Fruit fly (Drosophila melanogaster) whole organism, embryonic: ENCODE results near the gene et.
A peak's percentile ranks its signal among the peaks of the same experiment; 100 is the strongest.

Source experiments
- Asciz ChIP-seq: fragments of 200-800 bp; sonication (Bioruptor generic); optimal IDR thresholded peaks from 2 replicates; lab custom pipeline; 2017; ENCODE audit warnings: missing biosample characterization, mild to moderate bottlenecking, missing genetic modification characterization, missing genetic modification reagents
- B-H2 ChIP-seq: fragments of 200-800 bp; sonication (Bioruptor generic); optimal IDR thresholded peaks from 2 replicates; lab custom pipeline; 2018; ENCODE audit warnings: missing biosample characterization, mild to moderate bottlenecking, missing genetic modification characterization
- Bgb ChIP-seq: fragments of 200-800 bp; sonication (Bioruptor generic); IDR thresholded peaks from 2 replicates; pipeline ENCODE4 v1.3.6; 2022; ENCODE audit warnings: missing biosample characterization, missing genetic modification characterization; ENCODE audit not compliant: partially characterized antibody
- CG10431 ChIP-seq: fragments of 200-800 bp; sonication (Bioruptor generic); optimal IDR thresholded peaks from 3 replicates; lab custom pipeline; 2018; ENCODE audit warnings: missing biosample characterization, mild to moderate bottlenecking, missing genetic modification characterization
- CG11695 ChIP-seq: fragments of 200-800 bp; sonication (Bioruptor generic); IDR thresholded peaks from 3 replicates; pipeline ENCODE4 v1.3.6; 2022; ENCODE audit warnings: missing biosample characterization, missing genetic modification characterization
- CG12155 ChIP-seq: fragments of 200-800 bp; sonication (Bioruptor generic); optimal IDR thresholded peaks from 3 replicates; lab custom pipeline; 2016; ENCODE audit warnings: missing biosample characterization, missing genetic modification characterization
- CG1603 ChIP-seq: fragments of 200-800 bp; sonication (Bioruptor generic); optimal IDR thresholded peaks from 2 replicates; lab custom pipeline; 2019; ENCODE audit warnings: missing biosample characterization, mild to moderate bottlenecking, missing genetic modification characterization, moderate library complexity
- CG16813 ChIP-seq: fragments of 200-800 bp; sonication (Bioruptor generic); IDR thresholded peaks from 3 replicates; pipeline ENCODE4 v1.3.6; 2022; ENCODE audit warnings: missing biosample characterization, missing genetic modification characterization; ENCODE audit not compliant: partially characterized antibody
- CG16863 ChIP-seq: fragments of 200-800 bp; sonication (Bioruptor generic); optimal IDR thresholded peaks from 3 replicates; lab custom pipeline; 2016; ENCODE audit warnings: missing biosample characterization, missing genetic modification characterization
- CG17186 ChIP-seq: fragments of 200-800 bp; sonication (Bioruptor generic); optimal IDR thresholded peaks from 3 replicates; lab custom pipeline; 2017; ENCODE audit warnings: missing biosample characterization, missing genetic modification reagents, missing genetic modification characterization
- CG17912 ChIP-seq: fragments of 200-800 bp; sonication (Bioruptor generic); optimal IDR thresholded peaks from 2 replicates; lab custom pipeline; 2018; ENCODE audit warnings: missing biosample characterization, mild to moderate bottlenecking, missing genetic modification characterization
- CG18262 ChIP-seq: fragments of 200-800 bp; optimal IDR thresholded peaks from 3 replicates; lab custom pipeline; 2019; ENCODE audit warnings: missing biosample characterization, mild to moderate bottlenecking, missing genetic modification characterization, moderate library complexity
- CG2120 ChIP-seq: fragments of 200-800 bp; sonication (Bioruptor generic); optimal IDR thresholded peaks from 3 replicates; lab custom pipeline; 2016; ENCODE audit warnings: missing biosample characterization, missing genetic modification characterization
- CG2202 ChIP-seq: fragments of 200-800 bp; sonication (Bioruptor generic); optimal IDR thresholded peaks from 2 replicates; lab custom pipeline; 2018; ENCODE audit warnings: missing biosample characterization, mild to moderate bottlenecking, missing genetic modification characterization
- CG33557 ChIP-seq: fragments of 200-800 bp; sonication (Bioruptor generic); optimal IDR thresholded peaks from 2 replicates; lab custom pipeline; 2019; ENCODE audit warnings: missing biosample characterization, mild to moderate bottlenecking, missing genetic modification characterization, moderate library complexity
- CG3726 ChIP-seq: fragments of 200-800 bp; sonication (Bioruptor generic); IDR thresholded peaks from 3 replicates; pipeline ENCODE4, ENCODE4 v1.3.6; 2022; ENCODE audit warnings: missing biosample characterization, missing genetic modification characterization
- CG6175 ChIP-seq: fragments of 200-800 bp; sonication (Bioruptor generic); IDR thresholded peaks from 3 replicates; pipeline ENCODE4 v1.3.6; 2022; ENCODE audit warnings: missing biosample characterization, missing genetic modification characterization
- CG6272 ChIP-seq: fragments of 200-800 bp; sonication (Bioruptor generic); IDR thresholded peaks from 2 replicates; pipeline ENCODE4 v1.3.6; 2022; ENCODE audit warnings: missing biosample characterization, missing genetic modification characterization
- CG6654 ChIP-seq: fragments of 200-800 bp; sonication (Bioruptor generic); optimal IDR thresholded peaks from 2 replicates; lab custom pipeline; 2017; ENCODE audit warnings: missing biosample characterization, mild to moderate bottlenecking, missing genetic modification characterization
- CG7372 ChIP-seq: fragments of 200-800 bp; sonication (Bioruptor generic); IDR thresholded peaks from 2 replicates; pipeline ENCODE4 v1.3.6; 2022; ENCODE audit warnings: missing biosample characterization, missing genetic modification characterization
- CG8359 ChIP-seq: fragments of 200-800 bp; sonication (Bioruptor generic); optimal IDR thresholded peaks from 2 replicates; lab custom pipeline; 2017; ENCODE audit warnings: missing biosample characterization, mild to moderate bottlenecking, missing genetic modification characterization, borderline replicate concordance
- CG9932 ChIP-seq: fragments of 200-800 bp; sonication (Bioruptor generic); IDR thresholded peaks from 2 replicates; pipeline ENCODE4 v1.3.6; 2022; ENCODE audit warnings: missing biosample characterization, missing genetic modification characterization
- Chrac-16 ChIP-seq: fragments of 200-800 bp; sonication (Bioruptor generic); optimal IDR thresholded peaks from 3 replicates; lab custom pipeline; 2016; ENCODE audit warnings: missing biosample characterization, missing genetic modification characterization
- D19A ChIP-seq: fragments of 200-800 bp; optimal IDR thresholded peaks from 3 replicates; lab custom pipeline; 2019; ENCODE audit warnings: missing biosample characterization, mild to moderate bottlenecking, missing genetic modification characterization, moderate library complexity
- Doc2 ChIP-seq: fragments of 200-800 bp; sonication (Bioruptor generic); IDR thresholded peaks from 2 replicates; pipeline ENCODE4 v1.3.6; 2022; ENCODE audit warnings: missing biosample characterization, missing genetic modification characterization
- Eip74EF ChIP-seq, 2 experiments: fragments of 200-800 bp in 1 of 2; fragments of >200 bp in 1 of 2; sonication (Bioruptor generic) in 1 of 2; optimal IDR thresholded peaks; 2 replicates each; lab custom pipeline; 2017 to 2019; ENCODE audit warnings: missing biosample characterization in 2 of 2, missing genetic modification characterization in 2 of 2, mild to moderate bottlenecking in 1 of 2, moderate library complexity in 1 of 2
- HmgZ ChIP-seq: fragments of 200-800 bp; sonication (Bioruptor generic); optimal IDR thresholded peaks from 2 replicates; lab custom pipeline; 2018; ENCODE audit warnings: missing biosample characterization, mild to moderate bottlenecking, missing genetic modification characterization
- Hr39 ChIP-seq: fragments of >200 bp; optimal IDR thresholded peaks from 2 replicates; lab custom pipeline; 2017
- Hr78 ChIP-seq, 2 experiments: fragments of 200-800 bp in 1 of 2; fragments of >200 bp in 1 of 2; sonication (Bioruptor generic) in 1 of 2; optimal IDR thresholded peaks; 2 replicates each; lab custom pipeline; 2017 to 2019; ENCODE audit warnings: missing biosample characterization in 2 of 2, missing genetic modification characterization in 2 of 2, mild to moderate bottlenecking in 1 of 2, moderate library complexity in 1 of 2
- Kr ChIP-seq: fragments of 200-800 bp; sonication (Bioruptor generic); optimal IDR thresholded peaks from 2 replicates; lab custom pipeline; 2017; ENCODE audit warnings: missing biosample characterization, mild to moderate bottlenecking, missing genetic modification characterization
- NFAT ChIP-seq: fragments of 200-800 bp; sonication (Bioruptor generic); IDR thresholded peaks from 2 replicates; pipeline ENCODE4 v1.3.6; 2022; ENCODE audit warnings: missing biosample characterization, missing genetic modification characterization
- Ptx1 ChIP-seq: fragments of 200-800 bp; sonication (Bioruptor generic); IDR thresholded peaks from 2 replicates; pipeline ENCODE4 v1.3.6; 2022; ENCODE audit warnings: missing biosample characterization, missing genetic modification characterization
- Spps ChIP-seq: fragments of 200-800 bp; sonication (Bioruptor generic); optimal IDR thresholded peaks from 2 replicates; lab custom pipeline; 2018; ENCODE audit warnings: missing biosample characterization, mild to moderate bottlenecking, missing genetic modification characterization
- Stat92E ChIP-seq, 3 experiments: fragments of >200 bp in 2 of 3; fragments of 200-800 bp in 1 of 3; sonication (Bioruptor generic) in 1 of 3; optimal IDR thresholded peaks; 2 replicates each; lab custom pipeline; 2017 to 2019; ENCODE audit warnings: missing biosample characterization in 3 of 3, missing genetic modification characterization in 3 of 3, mild to moderate bottlenecking in 1 of 3, moderate library complexity in 1 of 3
- disco-r ChIP-seq: fragments of 200-800 bp; sonication (Bioruptor generic); optimal IDR thresholded peaks from 2 replicates; lab custom pipeline; 2016; ENCODE audit warnings: missing biosample characterization, missing genetic modification characterization
- dmrt99B ChIP-seq: fragments of 200-800 bp; sonication (Bioruptor generic); optimal IDR thresholded peaks from 2 replicates; lab custom pipeline; 2018; ENCODE audit warnings: missing biosample characterization, mild to moderate bottlenecking, missing genetic modification characterization, moderate library complexity
- esg ChIP-seq: fragments of 200-800 bp; sonication (Bioruptor generic); conservative IDR thresholded peaks from 2 replicates; pipeline ENCODE4 v1.3.6; 2022; ENCODE audit warnings: missing biosample characterization, missing genetic modification characterization
- fd102C ChIP-seq: fragments of 200-800 bp; sonication (Bioruptor generic); optimal IDR thresholded peaks from 2 replicates; lab custom pipeline; 2018; ENCODE audit warnings: missing biosample characterization, mild to moderate bottlenecking, missing genetic modification characterization, moderate library complexity
- gem ChIP-seq: fragments of 200-800 bp; sonication (Bioruptor generic); optimal IDR thresholded peaks from 2 replicates; lab custom pipeline; 2019; ENCODE audit warnings: missing biosample characterization, mild to moderate bottlenecking, missing genetic modification characterization, moderate library complexity
- gro ChIP-seq: fragments of 200-800 bp; sonication (Bioruptor generic); optimal IDR thresholded peaks from 2 replicates; lab custom pipeline; 2016; ENCODE audit warnings: missing biosample characterization, missing genetic modification characterization
- her ChIP-seq: fragments of 200-800 bp; sonication (Bioruptor generic); optimal IDR thresholded peaks from 2 replicates; lab custom pipeline; 2016; ENCODE audit warnings: missing biosample characterization, missing genetic modification characterization
- hth ChIP-seq: fragments of >200 bp; optimal IDR thresholded peaks from 2 replicates; lab custom pipeline; 2017; ENCODE audit warnings: inconsistent platforms
- lab ChIP-seq: fragments of 200-800 bp; sonication (Bioruptor generic); optimal IDR thresholded peaks from 3 replicates; lab custom pipeline; 2017; ENCODE audit warnings: missing biosample characterization, missing genetic modification characterization, mild to moderate bottlenecking, moderate library complexity, missing genetic modification reagents
- lmd ChIP-seq: fragments of 200-800 bp; sonication (Bioruptor generic); IDR thresholded peaks from 2 replicates; pipeline ENCODE4 v1.3.6; 2022; ENCODE audit warnings: missing biosample characterization, missing genetic modification characterization
- maf-S ChIP-seq: fragments of 200-800 bp; sonication (Bioruptor generic); optimal IDR thresholded peaks from 2 replicates; lab custom pipeline; 2016; ENCODE audit warnings: missing biosample characterization, missing genetic modification characterization
- nmo ChIP-seq: fragments of 200-800 bp; sonication (Bioruptor generic); optimal IDR thresholded peaks from 2 replicates; lab custom pipeline; 2018; ENCODE audit warnings: missing biosample characterization, mild to moderate bottlenecking, missing genetic modification characterization, moderate library complexity
- sim ChIP-seq: fragments of 200-800 bp; sonication (Bioruptor generic); IDR thresholded peaks from 2 replicates; pipeline ENCODE4 v1.3.6; 2022; ENCODE audit warnings: missing biosample characterization, missing genetic modification characterization
- sqz ChIP-seq: fragments of 200-800 bp; sonication (Bioruptor generic); optimal IDR thresholded peaks from 3 replicates; lab custom pipeline; 2018; ENCODE audit warnings: missing biosample characterization, mild to moderate bottlenecking, missing genetic modification characterization
- tup ChIP-seq: fragments of 200-800 bp; sonication (Bioruptor generic); optimal IDR thresholded peaks from 2 replicates; lab custom pipeline; 2016; ENCODE audit warnings: missing biosample characterization, mild to moderate bottlenecking, missing genetic modification characterization, moderate library complexity
- yki ChIP-seq: fragments of >200 bp; optimal IDR thresholded peaks from 3 replicates; lab custom pipeline; 2018
- z ChIP-seq: fragments of 200-800 bp; sonication (Bioruptor generic); IDR thresholded peaks from 3 replicates; pipeline ENCODE4 v1.3.6; 2022; ENCODE audit warnings: missing biosample characterization, missing genetic modification characterization

The et gene

dm6 chrX:19668405-19668804, 7.3 kb downstream of the et start (continued):
- TF ChIP-seq Chrac-16 (peak; percentile 98), disco-r (GFP tag; lab: Kevin White, UChicago) (peak; percentile 96), fd102C (GFP tag; lab: Kevin White, UChicago) (peak; percentile 70), CG12155 (GFP tag; lab: Kevin White, UChicago) (peak; percentile 95), CG7372 (GFP tag; lab: Robert Waterston, UW) (peak; percentile 86), CG16813 (GFP tag; lab: Robert Waterston, UW) (no peak), Spps (tag; lab: Kevin White, UChicago) (peak; percentile 94), CG1603 (tag; lab: Kevin White, UChicago) (peak; percentile 97), NFAT (GFP tag; lab: Robert Waterston, UW) (peak; percentile 93), lab (peak; percentile 95), Hr78 (GFP tag; optimal IDR thresholded peaks at IDR 0.05; lab: Kevin White, UChicago) (peak in 1 of 2 experiments; percentile 93), CG17912 (GFP tag; lab: Kevin White, UChicago) (peak; percentile 96), Bgb (GFP tag; lab: Robert Waterston, UW) (no peak), Eip74EF (GFP tag; optimal IDR thresholded peaks at IDR 0.05; lab: Kevin White, UChicago) (peak in 1 of 2 experiments; percentile 91), CG17186 (peak; percentile 64), HmgZ (tag; lab: Kevin White, UChicago) (peak; percentile 98), CG2120 (peak; percentile 98), her (GFP tag; lab: Kevin White, UChicago) (peak; percentile 97), CG8359 (GFP tag; lab: Kevin White, UChicago) (peak; percentile 81), gro (GFP tag; lab: Kevin White, UChicago) (peak; percentile 97), Hr39 (lab: Kevin White, UChicago) (no peak), z (0 out of 3 replicates have a peak, but pooled peaks have one; percentile 38), CG10431 (GFP tag; lab: Kevin White, UChicago) (peak; percentile 93), CG6272 (GFP tag; lab: Robert Waterston, UW) (peak; percentile 88), Stat92E (GFP tag; optimal IDR thresholded peaks at IDR 0.05; lab: Kevin White, UChicago) (peak in 1 of 3 experiments; percentile 90), CG18262 (tag; lab: Kevin White, UChicago) (peak; percentile 93), Ptx1 (GFP tag; lab: Robert Waterston, UW) (peak; percentile 90), CG16863 (peak; percentile 98), dmrt99B (tag; lab: Kevin White, UChicago) (peak; percentile 93), maf-S (GFP tag; lab: Kevin White, UChicago) (peak; percentile 97), CG11695 (peak; percentile 79), Asciz (GFP tag; lab: Kevin White, UChicago) (peak; percentile 77), CG3726 (GFP tag; lab: Robert Waterston, UW) (peak; percentile 90), Doc2 (GFP tag; lab: Robert Waterston, UW) (peak; percentile 56; the same call in 1 of the 2 replicates), esg (GFP tag; lab: Robert Waterston, UW) (peak; percentile 94), hth (lab: Kevin White, UChicago) (no peak), sqz (GFP tag; lab: Kevin White, UChicago) (peak; percentile 78), Kr (GFP tag; lab: Kevin White, UChicago) (peak; percentile 79), CG33557 (GFP tag; lab: Kevin White, UChicago) (peak; percentile 98), yki (lab: Kevin White, UChicago) (no peak), CG2202 (peak; percentile 94), nmo (GFP tag; lab: Kevin White, UChicago) (peak; percentile 97), tup (GFP tag; lab: Kevin White, UChicago) (peak; percentile 97), sim (GFP tag; lab: Robert Waterston, UW) (peak; percentile 73), gem (tag; lab: Kevin White, UChicago) (peak; percentile 97), CG6175 (GFP tag; lab: Robert Waterston, UW) (peak; percentile 89), lmd (GFP tag; lab: Robert Waterston, UW) (peak; percentile 92), CG9932 (GFP tag; lab: Robert Waterston, UW) (peak; percentile 97), CG6654 (peak; percentile 78), D19A (tag; lab: Kevin White, UChicago) (peak; percentile 84), B-H2 (GFP tag; lab: Kevin White, UChicago) (peak; percentile 90)
